Worm (Caenorhabditis elegans): ENCODE results near the gene egg-1.

Gene egg-1

DNA sequence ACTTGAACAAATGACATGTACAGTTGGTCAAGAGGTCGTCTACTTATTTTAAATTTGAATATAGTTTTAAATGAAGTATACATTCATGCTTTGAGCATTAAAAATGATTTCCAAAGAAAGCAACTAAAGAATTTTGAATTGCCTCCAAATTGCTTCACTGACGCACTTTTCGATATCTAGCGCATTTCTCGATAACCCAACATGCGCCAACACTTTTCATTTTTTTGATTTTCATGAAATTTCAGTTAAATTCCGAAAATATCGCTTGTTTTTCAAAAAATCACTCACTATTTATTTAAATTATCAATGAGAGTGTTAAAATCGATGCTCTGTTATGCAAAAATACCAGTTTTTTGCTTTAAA is 8.2 kb upstream of the egg-1 start (continued):
- TF ChIP-seq pax-3 (tag; optimal IDR thresholded peaks at IDR 0.05) = no peak
- peak; percentile 76 to 81 for TF ChIP-seq lin-35 (GFP tag; optimal IDR thresholded peaks at IDR 0.05)

DNA sequence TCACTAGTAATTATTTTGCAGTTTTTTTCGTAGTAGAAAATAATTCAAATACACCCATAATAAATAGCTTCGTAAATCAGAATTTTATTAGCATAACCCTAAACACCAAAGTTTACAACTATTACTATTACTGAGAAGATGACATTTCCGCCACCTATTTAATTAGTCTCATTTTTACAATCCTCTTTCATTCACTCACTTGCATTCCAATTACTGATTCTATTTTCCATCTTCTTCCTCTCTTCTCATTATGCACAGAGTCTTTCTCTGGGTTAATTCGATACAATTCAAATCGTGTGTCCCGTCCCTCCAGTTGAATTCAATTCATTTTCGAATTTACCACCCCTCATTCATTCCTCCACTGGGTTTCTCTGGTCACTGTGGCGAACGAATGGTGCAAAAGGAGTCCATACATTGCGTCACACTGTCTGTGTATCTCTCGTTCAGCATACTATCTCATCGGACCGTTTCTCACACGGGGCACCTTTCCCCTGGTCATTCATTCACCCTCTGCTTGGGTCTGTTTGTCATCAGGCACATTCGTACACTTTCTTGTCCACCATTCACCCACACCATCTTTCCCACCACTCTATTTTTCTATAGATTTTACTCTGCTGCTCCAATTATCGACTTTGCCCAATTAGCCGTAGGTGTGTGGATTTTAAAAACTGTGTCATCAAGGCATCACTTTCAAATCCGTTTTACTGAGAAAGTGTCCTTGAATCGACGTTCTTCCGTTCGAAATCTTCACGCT is 7.5 kb upstream of the egg-1 start:
- TF ChIP-seq alr-1 (tag; optimal IDR thresholded peaks at IDR 0.05; ENCODE audit: borderline replicate concordance) (no peak), ets-5 (GFP tag; IDR thresholded peaks at IDR 0.05) (no peak), ces-1 (GFP tag; optimal IDR thresholded peaks at IDR 0.05) (no peak), unc-130 (tag; optimal IDR thresholded peaks at IDR 0.05) (no peak), nhr-71 (tag; optimal IDR thresholded peaks at IDR 0.05) (no peak), nhr-85 (tag) (peak; percentile 53), fkh-4 (tag; optimal IDR thresholded peaks at IDR 0.05; ENCODE audit: borderline replicate concordance) (no peak), jun-1 (tag; optimal IDR thresholded peaks at IDR 0.05) (no peak), fkh-10 (GFP tag; optimal IDR thresholded peaks at IDR 0.05) (no peak), nhr-77 (tag; optimal IDR thresholded peaks at IDR 0.05) (no peak), mep-1 (tag; optimal IDR thresholded peaks at IDR 0.05) (no peak), egl-27 (tag; optimal IDR thresholded peaks at IDR 0.05) (no peak), nhr-20 (tag; optimal IDR thresholded peaks at IDR 0.05) (no peak), efl-1 (optimal IDR thresholded peaks at IDR 0.05) (no peak), efl-1 (GFP tag; optimal IDR thresholded peaks at IDR 0.05 in 1 of 2) (peak in 1 of 2 experiments; percentile 60), elt-2 (tag; optimal IDR thresholded peaks at IDR 0.05) (no peak), blmp-1 (tag; optimal IDR thresholded peaks at IDR 0.05) (no peak), isw-1 (GFP tag; IDR thresholded peaks at IDR 0.05) (no peak), lin-35 (GFP tag; optimal IDR thresholded peaks at IDR 0.05) (no peak), lin-14 (GFP tag; optimal IDR thresholded peaks at IDR 0.05) (peak; percentile 54), nhr-76 (tag; optimal IDR thresholded peaks at IDR 0.05) (no peak), nhr-47 (tag; optimal IDR thresholded peaks at IDR 0.05) (no peak), skn-1 (tag; optimal IDR thresholded peaks at IDR 0.05) (no peak), hlh-17 (GFP tag; optimal IDR thresholded peaks at IDR 0.05; ENCODE audit: borderline replicate concordance) (no peak), vab-15 (tag; optimal IDR thresholded peaks at IDR 0.05) (no peak), nhr-237 (tag; optimal IDR thresholded peaks at IDR 0.05) (no peak), ztf-11 (tag; optimal IDR thresholded peaks at IDR 0.05) (peak in 1 of 2 experiments; percentile 27)

DNA sequence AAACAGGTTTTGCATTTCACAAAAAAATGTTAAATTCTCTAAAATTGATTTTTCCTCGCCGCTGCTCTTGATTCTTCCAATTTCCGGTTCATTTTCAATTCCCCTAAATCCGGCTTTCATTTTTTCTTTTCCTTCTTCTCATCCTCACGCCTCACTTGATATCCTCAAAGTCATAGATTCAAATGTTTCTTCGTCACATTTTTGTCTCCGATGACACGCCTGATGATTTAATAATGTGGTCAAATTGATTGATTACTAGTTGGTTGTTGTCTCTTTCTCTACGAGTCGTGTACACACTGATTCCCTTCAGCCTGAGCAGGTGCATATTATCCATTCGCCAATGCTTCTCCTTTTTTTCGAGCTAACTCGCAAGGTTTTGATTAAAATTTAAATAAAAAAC is 6.5 kb upstream of the egg-1 start:
- TF ChIP-seq lin-35 (GFP tag; optimal IDR thresholded peaks at IDR 0.05) (no peak), nhr-28 (tag; optimal IDR thresholded peaks at IDR 0.05) (no peak), C34B4.2 (tag; optimal IDR thresholded peaks at IDR 0.05) (no peak), lin-14 (GFP tag; optimal IDR thresholded peaks at IDR 0.05) (no peak), nhr-237 (tag; optimal IDR thresholded peaks at IDR 0.05) (no peak), lsy-2 (tag; optimal IDR thresholded peaks at IDR 0.05) (no peak), blmp-1 (tag; optimal IDR thresholded peaks at IDR 0.05) (peak; percentile 21)

DNA sequence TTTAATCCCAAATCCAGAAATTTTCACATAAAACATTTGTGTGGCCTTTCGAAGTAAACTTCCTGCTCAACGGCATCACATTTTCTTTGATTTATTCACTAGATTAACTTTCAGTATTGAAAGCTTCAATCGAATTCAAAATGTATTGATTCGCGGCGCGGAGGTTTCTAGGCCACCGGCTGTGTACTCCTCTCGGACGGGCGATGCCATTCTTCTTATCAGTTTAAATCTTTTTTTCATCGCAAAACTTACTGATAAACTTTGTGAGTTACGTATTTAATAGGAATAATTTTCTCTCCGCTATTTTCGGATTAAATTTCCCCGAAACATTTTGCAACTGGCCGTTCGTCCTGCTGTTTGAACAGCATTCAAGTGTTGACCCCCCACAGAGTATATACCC is 6.1 kb upstream of the egg-1 start:
- TF ChIP-seq nhr-19 (GFP tag; conservative IDR thresholded peaks at IDR 0.05) = peak; percentile 85
- TF ChIP-seq F16B12.6 (tag; optimal IDR thresholded peaks at IDR 0.05) = no peak
- peak; percentile 85 for TF ChIP-seq nhr-20 (tag; optimal IDR thresholded peaks at IDR 0.05)
- peak; percentile 79 for TF ChIP-seq C04F5.9 (tag; optimal IDR thresholded peaks at IDR 0.05)
- peak; percentile 86 to 92 for TF ChIP-seq lin-35 (GFP tag; optimal IDR thresholded peaks at IDR 0.05)
- peak; percentile 86 for TF ChIP-seq pax-3 (tag; optimal IDR thresholded peaks at IDR 0.05)
- peak; percentile 73 to 76 for TF ChIP-seq lsy-2 (tag; optimal IDR thresholded peaks at IDR 0.05)
- TF ChIP-seq unc-130 (tag; optimal IDR thresholded peaks at IDR 0.05) = peak; percentile 71
- peak; percentile 91 to 93 for TF ChIP-seq efl-1 (optimal IDR thresholded peaks at IDR 0.05)
- TF ChIP-seq efl-1 (GFP tag; optimal IDR thresholded peaks at IDR 0.05 in 1 of 2) = peak; percentile 90 to 99
- peak; percentile 83 for TF ChIP-seq snu-23 (GFP tag; optimal IDR thresholded peaks at IDR 0.05)
- peak in 1 of 2 experiments; percentile 21 for TF ChIP-seq mdl-1 (tag; optimal IDR thresholded peaks at IDR 0.05)
- TF ChIP-seq sox-4 (tag; optimal IDR thresholded peaks at IDR 0.05) = peak; percentile 93
- TF ChIP-seq irx-1 (tag; optimal IDR thresholded peaks at IDR 0.05) = peak; percentile 92
- peak; percentile 77 for TF ChIP-seq lin-14 (GFP tag; optimal IDR thresholded peaks at IDR 0.05)
- TF ChIP-seq egl-13 (tag; optimal IDR thresholded peaks at IDR 0.05) = peak; percentile 80
- peak; percentile 89 for TF ChIP-seq nhr-85 (tag)
- TF ChIP-seq sptf-1 (tag; optimal IDR thresholded peaks at IDR 0.05) = no peak
- peak; percentile 37 for TF ChIP-seq efl-3 (GFP tag; optimal IDR thresholded peaks at IDR 0.05)
- no peak for TF ChIP-seq hlh-17 (GFP tag; optimal IDR thresholded peaks at IDR 0.05; ENCODE audit: borderline replicate concordance)
- TF ChIP-seq elt-2 (tag; optimal IDR thresholded peaks at IDR 0.05) = peak; percentile 96
- TF ChIP-seq aha-1 (tag; optimal IDR thresholded peaks at IDR 0.05) = no peak
- TF ChIP-seq nhr-71 (tag; optimal IDR thresholded peaks at IDR 0.05) = peak; percentile 91
- no peak for TF ChIP-seq ceh-63 (GFP tag; optimal IDR thresholded peaks at IDR 0.05)
- peak; percentile 93 for TF ChIP-seq fkh-4 (tag; optimal IDR thresholded peaks at IDR 0.05; ENCODE audit: borderline replicate concordance)
- TF ChIP-seq rnt-1 (tag; optimal IDR thresholded peaks at IDR 0.05) = peak; percentile 98

Measured in whole organism, L1 larva.